Fruit fly (Drosophila melanogaster) whole organism, pupa: ENCODE measurements around the gene Gcna.
A peak's percentile ranks its signal among the peaks of the same experiment; 100 is the strongest.

ENCODE experiments used
- CG10348 ChIP-seq: fragments of 200-800 bp; sonication (Bioruptor generic); IDR thresholded peaks from 2 replicates; pipeline ENCODE4 v1.3.6; 2022; ENCODE audit warnings: missing biosample characterization, missing genetic modification characterization
- CG12605 ChIP-seq: fragments of 200-800 bp; sonication (Bioruptor generic); IDR thresholded peaks from 2 replicates; pipeline ENCODE4 v1.3.6; 2022; ENCODE audit warnings: missing biosample characterization, missing genetic modification characterization
- CG13204 ChIP-seq: fragments of 200-800 bp; sonication (Bioruptor generic); optimal IDR thresholded peaks from 2 replicates; lab custom pipeline; 2018; ENCODE audit warnings: missing biosample characterization, mild to moderate bottlenecking, missing genetic modification characterization, moderate library complexity
- CG14655 ChIP-seq: fragments of 200-800 bp; sonication (Bioruptor generic); optimal IDR thresholded peaks from 3 replicates; lab custom pipeline; 2017; ENCODE audit warnings: mild to moderate bottlenecking, missing biosample characterization, missing genetic modification reagents, missing genetic modification characterization
- CG15710 ChIP-seq: fragments of 200-800 bp; sonication (Bioruptor generic); optimal IDR thresholded peaks from 2 replicates; lab custom pipeline; 2018; ENCODE audit warnings: missing biosample characterization, mild to moderate bottlenecking, missing genetic modification characterization, moderate library complexity
- CG17806 ChIP-seq: fragments of 200-800 bp; sonication (Bioruptor generic); optimal IDR thresholded peaks from 2 replicates; lab custom pipeline; 2018; ENCODE audit warnings: missing biosample characterization, mild to moderate bottlenecking, missing genetic modification characterization, moderate library complexity
- CG32121 ChIP-seq: fragments of 200-800 bp; sonication (Bioruptor generic); IDR thresholded peaks from 2 replicates; pipeline ENCODE4 v1.3.6; 2022; ENCODE audit warnings: missing biosample characterization, missing genetic modification characterization
- CG34367 ChIP-seq: fragments of 200-800 bp; sonication (Bioruptor generic); optimal IDR thresholded peaks from 2 replicates; lab custom pipeline; 2018; ENCODE audit warnings: missing biosample characterization, mild to moderate bottlenecking, missing genetic modification characterization
- CG4496 ChIP-seq: fragments of 200-800 bp; sonication (Bioruptor generic); IDR thresholded peaks from 3 replicates; pipeline ENCODE4 v1.3.6; 2022; ENCODE audit warnings: missing biosample characterization, missing genetic modification characterization
- CG8159 ChIP-seq: fragments of 200-800 bp; sonication (Bioruptor generic); optimal IDR thresholded peaks from 3 replicates; lab custom pipeline; 2018; ENCODE audit warnings: missing biosample characterization, mild to moderate bottlenecking, missing genetic modification characterization, moderate library complexity
- CG8301 ChIP-seq: fragments of 200-800 bp; sonication (Bioruptor generic); optimal IDR thresholded peaks from 2 replicates; lab custom pipeline; 2018; ENCODE audit warnings: missing biosample characterization, mild to moderate bottlenecking, missing genetic modification characterization
- CG9948 ChIP-seq: fragments of 200-800 bp; sonication (Bioruptor generic); optimal IDR thresholded peaks from 2 replicates; lab custom pipeline; 2018; ENCODE audit warnings: missing biosample characterization, mild to moderate bottlenecking, missing genetic modification characterization, moderate library complexity
- D1 ChIP-seq: fragments of 200-800 bp; sonication (Bioruptor generic); optimal IDR thresholded peaks from 2 replicates; lab custom pipeline; 2018; ENCODE audit warnings: missing biosample characterization, mild to moderate bottlenecking, missing genetic modification characterization, moderate library complexity
- EcR ChIP-seq: fragments of 200-800 bp; sonication (Bioruptor generic); optimal IDR thresholded peaks from 3 replicates; lab custom pipeline; 2019; ENCODE audit warnings: missing biosample characterization, missing genetic modification characterization, mild to moderate bottlenecking, moderate library complexity, missing genetic modification reagents
- Ets98B ChIP-seq: fragments of 200-800 bp; sonication (Bioruptor generic); IDR thresholded peaks from 2 replicates; pipeline ENCODE4 v1.3.6; 2022; ENCODE audit warnings: missing biosample characterization, missing genetic modification characterization
- Pif1A ChIP-seq: fragments of 200-800 bp; sonication (Bioruptor generic); optimal IDR thresholded peaks from 3 replicates; lab custom pipeline; 2016; ENCODE audit warnings: missing biosample characterization, missing genetic modification characterization
- Pif1B ChIP-seq: fragments of 200-800 bp; sonication (Bioruptor generic); optimal IDR thresholded peaks from 3 replicates; lab custom pipeline; 2016; ENCODE audit warnings: missing biosample characterization, missing genetic modification characterization
- Snoo ChIP-seq: fragments of 200-800 bp; sonication (Bioruptor generic); optimal IDR thresholded peaks from 3 replicates; lab custom pipeline; 2017; ENCODE audit warnings: missing biosample characterization, mild to moderate bottlenecking, missing genetic modification characterization, inconsistent platforms
- fd96Ca ChIP-seq: fragments of 200-800 bp; sonication (Bioruptor generic); IDR thresholded peaks from 3 replicates; pipeline ENCODE4 v1.3.6; 2022; ENCODE audit warnings: missing biosample characterization, missing genetic modification characterization
- gl ChIP-seq: fragments of 200-800 bp; sonication (Bioruptor generic); optimal IDR thresholded peaks from 2 replicates; lab custom pipeline; 2018; ENCODE audit warnings: missing biosample characterization, mild to moderate bottlenecking, missing genetic modification characterization
- rn ChIP-seq: fragments of 200-800 bp; sonication (Bioruptor generic); IDR thresholded peaks from 2 replicates; pipeline ENCODE4 v1.3.6; 2022; ENCODE audit warnings: missing biosample characterization, missing genetic modification characterization

The Gcna gene

DNA sequence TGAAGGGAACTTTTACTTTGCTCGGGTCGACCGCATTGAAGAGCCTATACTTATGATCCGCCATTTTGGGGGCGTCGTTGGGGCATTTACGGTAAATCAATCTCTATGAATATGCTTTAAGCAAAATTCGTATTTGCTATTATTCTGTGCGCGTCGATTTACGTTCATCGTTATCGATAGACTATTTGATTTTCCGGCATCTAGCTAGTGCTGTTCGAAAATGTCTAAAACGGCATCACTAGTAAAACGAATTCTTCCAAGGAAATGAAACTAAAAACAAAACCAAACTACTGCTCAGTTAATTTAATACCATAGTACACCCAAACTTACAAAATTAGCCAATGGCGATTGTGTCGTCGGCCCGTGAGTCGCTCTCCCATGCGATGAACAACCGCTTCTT lies at the start of gene Gcna, which contains the start of gene MED18:
Gene Gcna (minus strand): TSS at position 163 of the 400 bp plus-strand sequence.
Gene MED18 (plus strand): TSS at position 237 of the 400 bp plus-strand sequence.
- no peak for TF ChIP-seq CG17806
- no peak for TF ChIP-seq CG10348 (GFP tag; lab: Robert Waterston, UW)
- no peak for TF ChIP-seq fd96Ca (GFP tag; lab: Robert Waterston, UW)
- no peak for TF ChIP-seq CG32121 (GFP tag; lab: Robert Waterston, UW)
- TF ChIP-seq CG34367 (tag; lab: Kevin White, UChicago): no peak
- no peak for TF ChIP-seq D1
- TF ChIP-seq CG8159 (tag; lab: Kevin White, UChicago): no peak
- TF ChIP-seq Ets98B (GFP tag; lab: Robert Waterston, UW): no peak
- no peak for TF ChIP-seq CG8301 (tag; lab: Kevin White, UChicago)
- no peak for TF ChIP-seq CG13204 (GFP tag; lab: Kevin White, UChicago)
- TF ChIP-seq CG4496: no peak
- no peak for TF ChIP-seq CG15710 (tag; lab: Kevin White, UChicago)
- no peak for TF ChIP-seq gl
- TF ChIP-seq Snoo (tag; lab: Kevin White, UChicago): no peak
- TF ChIP-seq Pif1A (GFP tag; lab: Kevin White, UChicago): no peak

DNA sequence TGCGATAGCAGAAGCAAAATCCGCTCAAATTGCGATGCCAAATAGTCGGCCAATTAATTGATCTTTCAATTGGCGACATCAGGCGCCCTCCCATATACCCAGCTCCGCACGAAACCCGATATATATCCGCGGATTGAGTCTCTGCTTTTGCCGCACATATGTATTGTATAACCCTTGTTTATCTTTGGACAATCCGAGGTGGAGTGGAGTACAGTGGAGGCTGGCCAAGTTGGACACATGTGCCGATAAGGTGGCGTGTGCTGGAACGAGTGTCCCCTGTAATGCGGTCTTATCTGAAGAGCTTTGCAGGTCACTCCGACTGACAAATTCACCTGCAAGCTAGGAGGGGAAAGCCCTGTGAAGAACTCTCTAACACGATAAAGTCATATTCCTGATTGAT lies 43.9 kb upstream of the Gcna start:
- TF ChIP-seq Pif1A (GFP tag; lab: Kevin White, UChicago) (no peak), CG12605 (GFP tag; lab: Robert Waterston, UW) (no peak), CG4496 (no peak), fd96Ca (GFP tag; lab: Robert Waterston, UW) (no peak), CG32121 (GFP tag; lab: Robert Waterston, UW) (no peak), CG34367 (tag; lab: Kevin White, UChicago) (no peak), Pif1B (no peak), Ets98B (GFP tag; lab: Robert Waterston, UW) (no peak), CG17806 (no peak), CG13204 (GFP tag; lab: Kevin White, UChicago) (no peak), CG8301 (tag; lab: Kevin White, UChicago) (no peak), CG14655 (GFP tag; lab: Kevin White, UChicago) (no peak), CG15710 (tag; lab: Kevin White, UChicago) (no peak), EcR (GFP tag; lab: Kevin White, UChicago) (no peak), CG8159 (tag; lab: Kevin White, UChicago) (no peak), D1 (no peak), CG9948 (no peak), CG10348 (GFP tag; lab: Robert Waterston, UW) (no peak)
- TF ChIP-seq, all 21 proteins: peak for 0

DNA sequence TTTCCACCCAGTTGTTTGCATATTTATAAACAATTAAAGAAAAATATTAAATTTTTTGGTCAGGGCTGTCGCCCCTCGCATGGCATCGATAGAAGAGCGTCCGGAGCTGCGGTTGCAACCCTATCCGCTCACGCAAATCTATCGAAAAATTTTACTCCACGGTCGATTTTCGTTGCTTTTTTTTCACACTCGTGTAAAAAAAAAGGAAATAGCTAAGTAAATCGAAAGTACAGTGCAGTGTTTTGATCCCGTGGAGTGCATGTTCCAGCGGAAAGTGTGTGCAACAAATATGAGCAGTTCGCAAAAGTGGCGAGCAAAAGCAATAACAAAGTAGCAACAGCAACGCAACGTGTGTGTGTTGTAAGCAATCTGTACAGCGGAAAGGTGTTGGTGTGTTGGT lies 43.1 kb upstream of the Gcna start, which contains the start of the genes Edem1 and Rbcn-3B:
Gene Edem1 (minus strand): TSS at position 71 of the 400 bp plus-strand sequence.
Gene Rbcn-3B (plus strand): TSS at position 164 of the 400 bp plus-strand sequence.
- TF ChIP-seq CG8159 (tag; lab: Kevin White, UChicago) (no peak), Snoo (tag; lab: Kevin White, UChicago) (no peak), rn (GFP tag; lab: Robert Waterston, UW) (no peak), Pif1A (GFP tag; lab: Kevin White, UChicago) (no peak), CG8301 (tag; lab: Kevin White, UChicago) (peak; percentile 41), CG9948 (peak; percentile 1), CG17806 (peak; percentile 10), CG15710 (tag; lab: Kevin White, UChicago) (peak; percentile 39), CG10348 (GFP tag; lab: Robert Waterston, UW) (no peak), CG12605 (GFP tag; lab: Robert Waterston, UW) (peak; percentile 67), EcR (GFP tag; lab: Kevin White, UChicago) (peak; percentile 1), CG4496 (peak; percentile 52; the same call in 2 of the 3 replicates), CG34367 (tag; lab: Kevin White, UChicago) (peak; percentile 50), Ets98B (GFP tag; lab: Robert Waterston, UW) (peak; percentile 53), gl (peak; percentile 72), CG13204 (GFP tag; lab: Kevin White, UChicago) (no peak), CG14655 (GFP tag; lab: Kevin White, UChicago) (no peak), CG32121 (GFP tag; lab: Robert Waterston, UW) (no peak), D1 (no peak), Pif1B (no peak)
- TF ChIP-seq, all 21 proteins: peak for 10

DNA sequence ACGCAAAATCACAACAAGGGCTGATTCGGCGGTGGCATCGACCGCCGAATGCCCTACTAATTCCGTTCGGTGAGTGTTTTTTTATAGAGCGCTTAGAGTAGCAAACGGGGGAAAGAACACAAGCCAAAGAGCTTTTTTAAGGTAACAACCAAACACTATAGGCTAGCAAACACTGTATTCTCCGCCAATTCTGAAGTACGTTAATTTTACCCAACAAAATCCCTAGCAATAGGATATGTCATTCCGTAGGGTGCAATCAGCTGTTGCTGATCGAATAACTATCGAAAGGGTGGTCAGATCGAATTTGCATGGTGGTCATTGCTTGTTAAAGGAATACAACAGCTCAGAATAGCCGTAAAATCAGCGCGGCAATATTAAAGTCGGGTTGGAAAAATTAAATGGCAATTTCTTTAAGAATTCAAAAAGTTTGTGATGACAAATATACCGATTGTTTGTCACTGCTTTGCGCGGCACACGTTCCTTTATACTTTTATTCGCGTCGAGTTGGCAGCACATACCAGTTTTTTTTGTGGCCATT lies 42.2 kb upstream of the Gcna start, which contains the start of gene mip130:
Gene mip130 (plus strand): TSS at position 513 of the 538 bp plus-strand sequence.
- TF ChIP-seq rn (GFP tag; lab: Robert Waterston, UW) (no peak), CG32121 (GFP tag; lab: Robert Waterston, UW) (peak; percentile 41; the same call in 1 of the 2 replicates), D1 (no peak), EcR (GFP tag; lab: Kevin White, UChicago) (peak; percentile 25), Ets98B (GFP tag; lab: Robert Waterston, UW) (peak; percentile 50), CG15710 (tag; lab: Kevin White, UChicago) (peak; percentile 54), gl (peak; percentile 21), CG34367 (tag; lab: Kevin White, UChicago) (peak; percentile 40), CG12605 (GFP tag; lab: Robert Waterston, UW) (no peak), CG4496 (peak; percentile 62; the same call in 2 of the 3 replicates), CG8159 (tag; lab: Kevin White, UChicago) (peak; percentile 63), CG10348 (GFP tag; lab: Robert Waterston, UW) (no peak), CG14655 (GFP tag; lab: Kevin White, UChicago) (no peak), CG9948 (peak; percentile 44), fd96Ca (GFP tag; lab: Robert Waterston, UW) (peak; percentile 57; the same call in 1 of the 3 replicates), CG17806 (peak; percentile 48), CG8301 (tag; lab: Kevin White, UChicago) (peak; percentile 59), Pif1B (peak; percentile 47), Pif1A (GFP tag; lab: Kevin White, UChicago) (peak; percentile 59), CG13204 (GFP tag; lab: Kevin White, UChicago) (no peak), Snoo (tag; lab: Kevin White, UChicago) (peak; percentile 29)

- TF ChIP-seq Snoo (tag; lab: Kevin White, UChicago) (no peak), CG4496 (no peak)
These were observed 38.3 kb upstream of the Gcna start for dm6 chrX:1903968-1904367.
